Worm (Caenorhabditis elegans) whole organism, L2 larva: ENCODE measurements around the gene pgp-11.

Experiments used
- F13H6.1 ChIP-seq: sonication (generic microtip); optimal IDR thresholded peaks from 2 replicates; lab custom pipeline; 2016; ENCODE audit warnings: missing genetic modification characterization, missing compliant biosample characterization
- ZK546.5 ChIP-seq: sonication (generic microtip); optimal IDR thresholded peaks from 2 replicates; lab custom pipeline; 2017; ENCODE audit warnings: missing biosample characterization, missing genetic modification characterization
- alr-1 ChIP-seq: fragments of 150-350 bp; optimal IDR thresholded peaks from 2 replicates; lab custom pipeline; 2014; ENCODE audit warnings: missing biosample characterization, missing genetic modification characterization
- lin-11 ChIP-seq: fragments of 150-350 bp; sonication (generic microtip); optimal IDR thresholded peaks from 2 replicates; lab custom pipeline; 2014; ENCODE audit warnings: missing biosample characterization, missing genetic modification characterization, inconsistent platforms, mixed read lengths
- lin-13 ChIP-seq: fragments of 150-350 bp; optimal IDR thresholded peaks from 2 replicates; lab custom pipeline; 2014; ENCODE audit warnings: missing biosample characterization, missing genetic modification reagents, missing genetic modification characterization
- nhr-23 ChIP-seq: fragments of 150-350 bp; optimal IDR thresholded peaks from 2 replicates; lab custom pipeline; 2014; ENCODE audit warnings: missing biosample characterization, missing genetic modification reagents, missing genetic modification characterization
- nhr-25 ChIP-seq: fragments of 150-350 bp; sonication (generic microtip); optimal IDR thresholded peaks from 3 replicates; lab custom pipeline; 2014; ENCODE audit warnings: missing biosample characterization, missing genetic modification characterization
- nhr-77 ChIP-seq: fragments of 150-350 bp; optimal IDR thresholded peaks from 2 replicates; lab custom pipeline; 2014; ENCODE audit warnings: missing biosample characterization, missing genetic modification characterization
- peb-1 ChIP-seq: fragments of 150-350 bp; optimal IDR thresholded peaks from 2 replicates; lab custom pipeline; 2014; ENCODE audit warnings: missing biosample characterization, missing genetic modification characterization
- skn-1 ChIP-seq: sonication (generic microtip); optimal IDR thresholded peaks from 2 replicates; lab custom pipeline; 2017; ENCODE audit warnings: missing biosample characterization, missing genetic modification characterization
- snpc-4 ChIP-seq: fragments of 150-350 bp; optimal IDR thresholded peaks from 2 replicates; lab custom pipeline; 2014; ENCODE audit warnings: missing biosample characterization, missing genetic modification characterization
- ztf-4 ChIP-seq: fragments of 150-350 bp; optimal IDR thresholded peaks from 2 replicates; lab custom pipeline; 2014; ENCODE audit warnings: missing biosample characterization, missing genetic modification characterization

ce11 chrII:8032657-8033056, 28.6 kb upstream of the pgp-11 start, which contains the start of gene nrf-6:
- TF ChIP-seq lin-13 (GFP tag; lab: Kevin White, UChicago) (no peak), nhr-23 (tag; lab: Kevin White, UChicago) (no peak), alr-1 (no peak), ZK546.5 (tag; lab: Kevin White, UChicago) (no peak), lin-11 (tag; lab: Kevin White, UChicago) (no peak), nhr-25 (tag; lab: Kevin White, UChicago) (no peak), skn-1 (tag; lab: Kevin White, UChicago) (no peak), snpc-4 (no peak), ztf-4 (tag; lab: Kevin White, UChicago) (no peak), nhr-77 (tag; lab: Kevin White, UChicago) (no peak), F13H6.1 (no peak), peb-1 (tag; lab: Kevin White, UChicago) (no peak)
